Worm (Caenorhabditis elegans) whole organism, L2 larva: Measurements from ENCODE around the gene R01B10.2.
A peak's percentile ranks its signal among the peaks of the same experiment; 100 is the strongest.

Experiments
- C34F6.9 ChIP-seq: fragments of 150-350 bp; optimal IDR thresholded peaks from 2 replicates; lab custom pipeline; 2014; ENCODE audit warnings: missing biosample characterization, missing genetic modification characterization
- F13H6.1 ChIP-seq: sonication (generic microtip); optimal IDR thresholded peaks from 2 replicates; lab custom pipeline; 2016; ENCODE audit warnings: missing genetic modification characterization, missing compliant biosample characterization
- R02D3.7 ChIP-seq: fragments of 150-350 bp; optimal IDR thresholded peaks from 2 replicates; lab custom pipeline; 2014; ENCODE audit warnings: missing biosample characterization, missing genetic modification characterization
- alr-1 ChIP-seq: fragments of 150-350 bp; optimal IDR thresholded peaks from 2 replicates; lab custom pipeline; 2014; ENCODE audit warnings: missing biosample characterization, missing genetic modification characterization
- aly-2 ChIP-seq: fragments of 150-350 bp; optimal IDR thresholded peaks from 2 replicates; lab custom pipeline; 2014; ENCODE audit warnings: missing biosample characterization, missing genetic modification characterization
- crh-2 ChIP-seq: sonication (generic microtip); optimal IDR thresholded peaks from 2 replicates; lab custom pipeline; 2017; ENCODE audit warnings: missing biosample characterization, missing genetic modification characterization
- egl-27 ChIP-seq: sonication (generic microtip); optimal IDR thresholded peaks from 3 replicates; lab custom pipeline; 2017; ENCODE audit warnings: missing biosample characterization, missing genetic modification reagents, missing genetic modification characterization
- elt-3 ChIP-seq: sonication (generic microtip); optimal IDR thresholded peaks from 2 replicates; lab custom pipeline; 2017; ENCODE audit warnings: missing biosample characterization, missing genetic modification characterization
- lin-11 ChIP-seq: fragments of 150-350 bp; sonication (generic microtip); optimal IDR thresholded peaks from 2 replicates; lab custom pipeline; 2014; ENCODE audit warnings: missing biosample characterization, missing genetic modification characterization, inconsistent platforms, mixed read lengths
- lin-13 ChIP-seq: fragments of 150-350 bp; optimal IDR thresholded peaks from 2 replicates; lab custom pipeline; 2014; ENCODE audit warnings: missing biosample characterization, missing genetic modification reagents, missing genetic modification characterization
- lin-39 ChIP-seq: fragments of 150-350 bp; optimal IDR thresholded peaks from 2 replicates; lab custom pipeline; 2014; ENCODE audit warnings: missing biosample characterization, missing genetic modification reagents, missing genetic modification characterization
- lsy-2 ChIP-seq, 2 experiments: fragments of 150-350 bp in 1 of 2; sonication (generic microtip) in 1 of 2; optimal IDR thresholded peaks; 2 replicates each; lab custom pipeline; 2014 to 2017; ENCODE audit warnings: missing biosample characterization in 2 of 2, missing genetic modification characterization in 2 of 2
- mab-5 ChIP-seq: fragments of 150-350 bp; optimal IDR thresholded peaks from 2 replicates; lab custom pipeline; 2014; ENCODE audit warnings: missing biosample characterization, missing genetic modification characterization
- mdl-1 ChIP-seq, 2 experiments: fragments of 150-350 bp in 1 of 2; sonication (generic microtip) in 1 of 2; optimal IDR thresholded peaks; 2 replicates each; lab custom pipeline; 2017; ENCODE audit warnings: missing biosample characterization in 2 of 2, missing genetic modification characterization in 2 of 2
- nhr-10 ChIP-seq: sonication (generic microtip); optimal IDR thresholded peaks from 2 replicates; lab custom pipeline; 2017; ENCODE audit warnings: missing biosample characterization, missing genetic modification characterization
- nhr-11 ChIP-seq: fragments of 150-350 bp; optimal IDR thresholded peaks from 2 replicates; lab custom pipeline; 2014; ENCODE audit warnings: missing biosample characterization, missing genetic modification characterization
- nhr-12 ChIP-seq: fragments of 150-350 bp; optimal IDR thresholded peaks from 2 replicates; lab custom pipeline; 2014; ENCODE audit warnings: missing biosample characterization, missing genetic modification characterization
- nhr-129 ChIP-seq: fragments of 150-350 bp; optimal IDR thresholded peaks from 2 replicates; lab custom pipeline; 2014; ENCODE audit warnings: missing biosample characterization, missing genetic modification characterization
- nhr-21 ChIP-seq: fragments of 150-350 bp; optimal IDR thresholded peaks from 2 replicates; lab custom pipeline; 2014; ENCODE audit warnings: missing biosample characterization, missing genetic modification characterization
- nhr-237 ChIP-seq: fragments of 150-350 bp; optimal IDR thresholded peaks from 2 replicates; lab custom pipeline; 2014; ENCODE audit warnings: missing biosample characterization, missing genetic modification characterization
- nhr-25 ChIP-seq: fragments of 150-350 bp; sonication (generic microtip); optimal IDR thresholded peaks from 3 replicates; lab custom pipeline; 2014; ENCODE audit warnings: missing biosample characterization, missing genetic modification characterization
- nhr-6 ChIP-seq: fragments of 150-350 bp; optimal IDR thresholded peaks from 2 replicates; lab custom pipeline; 2014; ENCODE audit warnings: missing biosample characterization, missing genetic modification characterization
- nhr-77 ChIP-seq: fragments of 150-350 bp; optimal IDR thresholded peaks from 2 replicates; lab custom pipeline; 2014; ENCODE audit warnings: missing biosample characterization, missing genetic modification characterization
- peb-1 ChIP-seq: fragments of 150-350 bp; optimal IDR thresholded peaks from 2 replicates; lab custom pipeline; 2014; ENCODE audit warnings: missing biosample characterization, missing genetic modification characterization
- sem-4 ChIP-seq: fragments of 150-350 bp; optimal IDR thresholded peaks from 2 replicates; lab custom pipeline; 2014; ENCODE audit warnings: missing biosample characterization, missing genetic modification reagents, missing genetic modification characterization
- sma-9 ChIP-seq, 2 experiments: fragments of 150-350 bp in 1 of 2; sonication (generic microtip) in 1 of 2; optimal IDR thresholded peaks; 2 replicates each; lab custom pipeline; 2014 to 2016; ENCODE audit warnings: missing genetic modification characterization in 2 of 2, mild to moderate bottlenecking in 1 of 2, missing biosample characterization in 1 of 2, missing compliant biosample characterization in 1 of 2, missing genetic modification reagents in 1 of 2, moderate library complexity in 1 of 2
- snpc-4 ChIP-seq: fragments of 150-350 bp; optimal IDR thresholded peaks from 2 replicates; lab custom pipeline; 2014; ENCODE audit warnings: missing biosample characterization, missing genetic modification characterization
- unc-39 ChIP-seq: fragments of 150-350 bp; optimal IDR thresholded peaks from 2 replicates; lab custom pipeline; 2014; ENCODE audit warnings: missing biosample characterization, missing genetic modification characterization
- unc-55 ChIP-seq: fragments of 150-350 bp; sonication (generic microtip); optimal IDR thresholded peaks from 3 replicates; lab custom pipeline; 2014; ENCODE audit warnings: missing biosample characterization, missing genetic modification reagents, missing genetic modification characterization
- unc-62 ChIP-seq: fragments of 150-350 bp; optimal IDR thresholded peaks from 2 replicates; lab custom pipeline; 2014; ENCODE audit warnings: missing biosample characterization, missing genetic modification reagents, missing genetic modification characterization
- zag-1 ChIP-seq: fragments of 150-350 bp; optimal IDR thresholded peaks from 2 replicates; lab custom pipeline; 2014; ENCODE audit warnings: missing biosample characterization, missing genetic modification characterization
- ztf-1 ChIP-seq: fragments of 200-800 bp; sonication (Bioruptor generic); conservative IDR thresholded peaks from 2 replicates; pipeline ENCODE4 v1.3.6; 2022; ENCODE audit warnings: missing genetic modification characterization, missing compliant biosample characterization
- ztf-11 ChIP-seq: sonication (generic microtip); optimal IDR thresholded peaks from 2 replicates; lab custom pipeline; 2017; ENCODE audit warnings: missing biosample characterization, missing genetic modification characterization
- ztf-4 ChIP-seq: fragments of 150-350 bp; optimal IDR thresholded peaks from 2 replicates; lab custom pipeline; 2014; ENCODE audit warnings: missing biosample characterization, missing genetic modification characterization

Gene R01B10.2

DNA sequence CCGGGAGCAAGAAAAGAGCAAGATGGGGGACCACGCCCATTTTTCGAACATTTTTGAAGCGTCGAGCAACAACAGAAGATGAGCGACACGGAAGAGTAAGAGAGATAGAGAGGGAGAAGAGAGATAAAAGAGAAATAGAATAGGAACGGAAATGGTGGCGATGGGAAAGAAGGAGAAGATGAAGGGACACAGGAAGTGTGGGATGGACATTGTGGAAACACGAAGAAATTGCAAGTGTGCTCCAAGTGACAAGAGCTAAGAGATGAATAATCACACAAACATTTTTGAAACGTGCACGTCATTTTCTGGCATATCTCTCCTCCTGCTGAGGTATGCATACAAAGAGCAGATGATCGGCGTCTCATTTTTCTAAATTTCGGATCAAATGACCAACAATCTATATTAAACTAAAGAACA, 10.7 kb downstream of the R01B10.2 start:
- TF ChIP-seq mab-5 (no peak), ztf-1 (GFP tag; lab: Robert Waterston, UW) (no peak), egl-27 (tag; lab: Kevin White, UChicago) (peak; percentile 57), peb-1 (tag; lab: Kevin White, UChicago) (no peak), nhr-25 (tag; lab: Kevin White, UChicago) (no peak), sem-4 (tag; lab: Kevin White, UChicago) (peak; percentile 48), F13H6.1 (tag; lab: Kevin White, UChicago) (peak; percentile 91), C34F6.9 (tag; lab: Kevin White, UChicago) (peak; percentile 69), alr-1 (no peak), lin-13 (GFP tag; lab: Kevin White, UChicago) (peak; percentile 19), nhr-6 (peak; percentile 51), crh-2 (tag; lab: Kevin White, UChicago) (peak; percentile 35), ztf-4 (tag; lab: Kevin White, UChicago) (peak; percentile 18), aly-2 (tag; lab: Kevin White, UChicago) (no peak), nhr-129 (tag; lab: Kevin White, UChicago) (peak; percentile 38), mdl-1 (tag; optimal IDR thresholded peaks at IDR 0.05; lab: Kevin White, UChicago) (peak in 1 of 2 experiments; percentile 64), lin-11 (tag; lab: Kevin White, UChicago) (no peak), unc-55 (GFP tag; lab: Kevin White, UChicago) (peak; percentile 52), unc-39 (tag; lab: Kevin White, UChicago) (no peak), lsy-2 (tag; optimal IDR thresholded peaks at IDR 0.05; lab: Kevin White, UChicago) (peak in 1 of 2 experiments; percentile 58), snpc-4 (tag; lab: Kevin White, UChicago) (peak; percentile 29), zag-1 (tag; lab: Kevin White, UChicago) (peak; percentile 15), sma-9 (GFP tag; optimal IDR thresholded peaks at IDR 0.05; lab: Kevin White, UChicago) (peak; percentile 84), sma-9 (tag; optimal IDR thresholded peaks at IDR 0.05; lab: Kevin White, UChicago) (no peak)
- TF ChIP-seq, all 48 proteins: peak for 15

ce11 chrV:6022076-6022475, 19.2 kb downstream of the R01B10.2 start:
- TF ChIP-seq mab-5 (no peak), unc-62 (GFP tag; lab: Kevin White, UChicago) (no peak), unc-39 (tag; lab: Kevin White, UChicago) (no peak), nhr-21 (tag; lab: Kevin White, UChicago) (peak; percentile 46), nhr-77 (tag; lab: Kevin White, UChicago) (no peak), nhr-25 (tag; lab: Kevin White, UChicago) (peak; percentile 54), C34F6.9 (tag; lab: Kevin White, UChicago) (no peak), nhr-129 (tag; lab: Kevin White, UChicago) (peak; percentile 51), nhr-11 (tag; lab: Kevin White, UChicago) (no peak), snpc-4 (tag; lab: Kevin White, UChicago) (no peak), ztf-11 (no peak)

- TF ChIP-seq ztf-11 = no peak
- TF ChIP-seq elt-3 (tag; lab: Kevin White, UChicago) = no peak
- no peak for TF ChIP-seq R02D3.7 (tag; lab: Kevin White, UChicago)
- no peak for TF ChIP-seq nhr-237 (tag; lab: Kevin White, UChicago)
- no peak for TF ChIP-seq egl-27 (tag; lab: Kevin White, UChicago)
- no peak for TF ChIP-seq unc-39 (tag; lab: Kevin White, UChicago)
- no peak for TF ChIP-seq unc-62 (GFP tag; lab: Kevin White, UChicago)
- no peak for TF ChIP-seq lin-39 (tag; lab: Kevin White, UChicago)
- TF ChIP-seq ztf-1 (GFP tag; lab: Robert Waterston, UW) = no peak
- TF ChIP-seq aly-2 (tag; lab: Kevin White, UChicago) = no peak
- no peak for TF ChIP-seq C34F6.9 (tag; lab: Kevin White, UChicago)
- TF ChIP-seq nhr-25 (tag; lab: Kevin White, UChicago) = peak; percentile 18
- TF ChIP-seq lsy-2 (tag; optimal IDR thresholded peaks at IDR 0.05; lab: Kevin White, UChicago) = peak in 1 of 2 experiments; percentile 32
- TF ChIP-seq mdl-1 (tag; optimal IDR thresholded peaks at IDR 0.05; lab: Kevin White, UChicago) = no peak
- TF ChIP-seq lin-11 (tag; lab: Kevin White, UChicago) = no peak
- no peak for TF ChIP-seq nhr-12 (tag; lab: Kevin White, UChicago)
- no peak for TF ChIP-seq snpc-4 (tag; lab: Kevin White, UChicago)
- no peak for TF ChIP-seq nhr-10 (tag; lab: Kevin White, UChicago)
- TF ChIP-seq nhr-21 (tag; lab: Kevin White, UChicago) = peak; percentile 28
Observed at ce11 chrV:6018944-6019450, 22.3 kb downstream of the R01B10.2 start, which contains the start of gene picc-1. picc-1 (plus strand) TSS chrV:6018994.
